Fruit fly (Drosophila melanogaster): ENCODE results near the gene bbx.

bbx gene

DNA sequence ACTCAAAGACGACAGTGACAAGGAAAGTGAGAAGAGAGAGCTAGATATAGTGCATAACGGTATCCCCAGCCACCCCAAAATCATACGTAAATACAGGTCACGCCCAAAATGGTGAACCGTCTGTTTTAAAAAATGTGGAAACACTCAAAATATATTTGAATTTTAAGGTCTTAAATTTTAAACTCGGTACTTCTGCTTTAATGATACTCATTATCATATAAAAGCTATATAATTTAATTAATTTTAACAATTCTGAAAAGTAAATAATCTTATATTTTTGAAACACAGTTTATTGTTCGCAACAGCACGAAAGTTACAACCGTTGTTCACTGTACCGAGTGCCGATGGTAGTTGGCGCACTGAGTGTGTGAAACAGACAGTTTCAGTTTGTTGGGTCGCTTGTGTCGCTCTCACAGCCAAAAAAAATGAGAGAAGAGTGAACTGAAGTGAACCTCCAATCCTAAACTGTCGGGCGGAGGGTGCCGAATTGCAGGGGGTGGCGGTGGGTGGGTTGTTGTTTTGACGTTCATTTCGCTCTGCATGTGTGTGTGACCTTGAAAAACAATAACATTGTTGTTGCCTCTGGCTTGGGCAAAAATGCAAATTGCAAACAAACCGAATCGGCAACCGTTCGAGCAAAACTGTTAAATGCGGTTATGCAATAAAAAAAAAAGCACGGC is 3.6 kb downstream of the bbx start (continued):
- TF ChIP-seq CG18764 (GFP tag; optimal IDR thresholded peaks at IDR 0.05) (peak; percentile 71), abd-A (tag; optimal IDR thresholded peaks at IDR 0.05) (no peak), CG2712 (tag; optimal IDR thresholded peaks at IDR 0.05) (peak; percentile 93), CG6175 (GFP tag; IDR thresholded peaks at IDR 0.05) (no peak), CG34224 (GFP tag; IDR thresholded peaks at IDR 0.05; ENCODE audit: partially characterized antibody) (no peak), phol (tag; optimal IDR thresholded peaks at IDR 0.05) (peak; percentile 94), CG10147 (GFP tag; optimal IDR thresholded peaks at IDR 0.05) (peak; percentile 93), chn (GFP tag; optimal IDR thresholded peaks at IDR 0.05) (peak; percentile 58), Atf3 (GFP tag; optimal IDR thresholded peaks at IDR 0.05) (peak; percentile 3), CG43689 (GFP tag; IDR thresholded peaks at IDR 0.05) (peak; percentile 75), Stat92E (GFP tag; optimal IDR thresholded peaks at IDR 0.05) (peak in 1 of 3 experiments; percentile 78), Kr (GFP tag; optimal IDR thresholded peaks at IDR 0.05) (no peak), YL-1 (GFP tag; optimal IDR thresholded peaks at IDR 0.05) (peak; percentile 63), Ptx1 (GFP tag; IDR thresholded peaks at IDR 0.05) (peak; percentile 93), sens-2 (GFP tag; IDR thresholded peaks at IDR 0.05) (0 out of 2 replicates have a peak, but pooled peaks have one; percentile 13), pzg (GFP tag; optimal IDR thresholded peaks at IDR 0.05) (no peak), CG13424 (tag; optimal IDR thresholded peaks at IDR 0.05) (peak; percentile 96), otp (GFP tag; IDR thresholded peaks at IDR 0.05) (peak; percentile 57; the same call in 2 of the 3 replicates), BEAF-32 (GFP tag; optimal IDR thresholded peaks at IDR 0.05) (peak; percentile 10), CG31388 (GFP tag; optimal IDR thresholded peaks at IDR 0.05) (peak; percentile 72), oc (tag; optimal IDR thresholded peaks at IDR 0.05) (peak; percentile 85), Mes4 (GFP tag; optimal IDR thresholded peaks at IDR 0.05) (no peak), Aef1 (GFP tag; IDR thresholded peaks at IDR 0.05) (peak; percentile 89), CG16815 (GFP tag; optimal IDR thresholded peaks at IDR 0.05) (peak; percentile 87), ac (GFP tag; optimal IDR thresholded peaks at IDR 0.05) (peak; percentile 42), ssp (GFP tag; IDR thresholded peaks at IDR 0.05) (peak; percentile 79), HLH4C (GFP tag; IDR thresholded peaks at IDR 0.05; ENCODE audit: partially characterized antibody) (no peak), tx (GFP tag; optimal IDR thresholded peaks at IDR 0.05) (no peak), sr (GFP tag; IDR thresholded peaks at IDR 0.05) (no peak), CG3726 (GFP tag; IDR thresholded peaks at IDR 0.05) (peak; percentile 53; the same call in 1 of the 3 replicates), pho (GFP tag; optimal IDR thresholded peaks at IDR 0.05) (peak; percentile 31), klu (GFP tag; IDR thresholded peaks at IDR 0.05) (peak; percentile 84), ham (GFP tag; IDR thresholded peaks at IDR 0.05) (peak; percentile 73), CG33557 (GFP tag; optimal IDR thresholded peaks at IDR 0.05) (peak; percentile 85), CG12071 (GFP tag; optimal IDR thresholded peaks at IDR 0.05) (peak; percentile 77), lab (GFP tag; optimal IDR thresholded peaks at IDR 0.05) (peak; percentile 97), C15 (GFP tag; IDR thresholded peaks at IDR 0.05) (peak; percentile 63; the same call in 1 of the 3 replicates), CG7839 (tag; optimal IDR thresholded peaks at IDR 0.05) (peak; percentile 96), CG10267 (tag; optimal IDR thresholded peaks at IDR 0.05) (peak; percentile 86), CG16863 (GFP tag; optimal IDR thresholded peaks at IDR 0.05) (peak; percentile 34), CG13775 (GFP tag; optimal IDR thresholded peaks at IDR 0.05) (peak; percentile 88), CG2875 (GFP tag; optimal IDR thresholded peaks at IDR 0.05) (peak; percentile 81), ind (GFP tag; optimal IDR thresholded peaks at IDR 0.05) (peak; percentile 89), Rfx (GFP tag; IDR thresholded peaks at IDR 0.05) (peak; percentile 90), CG30020 (tag; optimal IDR thresholded peaks at IDR 0.05) (peak; percentile 73), HLHmδ (GFP tag; optimal IDR thresholded peaks at IDR 0.05) (no peak), jumu (GFP tag; optimal IDR thresholded peaks at IDR 0.05) (peak; percentile 41), CG10321 (GFP tag; IDR thresholded peaks at IDR 0.05) (peak; percentile 62; the same call in 1 of the 2 replicates), grau (tag; optimal IDR thresholded peaks at IDR 0.05) (peak; percentile 99)

All from whole organism, embryonic.